Worm (Caenorhabditis elegans) whole organism, early embryonic: ENCODE results near the gene zip-7.

Experiments used
- B0310.2 ChIP-seq: sonication (generic microtip); optimal IDR thresholded peaks from 2 replicates; lab custom pipeline; 2016; ENCODE audit warnings: mild to moderate bottlenecking, missing genetic modification characterization, missing compliant biosample characterization
- F13C5.2 ChIP-seq: sonication (generic microtip); optimal IDR thresholded peaks from 2 replicates; lab custom pipeline; 2017; ENCODE audit warnings: mild to moderate bottlenecking, missing genetic modification characterization, inconsistent platforms, missing compliant biosample characterization
- aly-1 ChIP-seq: sonication (generic microtip); optimal IDR thresholded peaks from 2 replicates; lab custom pipeline; 2016; ENCODE audit warnings: missing genetic modification characterization, missing compliant biosample characterization
- ama-1 ChIP-seq: fragments of 150-350 bp; optimal IDR thresholded peaks from 2 replicates; lab custom pipeline; 2014
- ceh-13 ChIP-seq: fragments of 200-800 bp; sonication (Bioruptor generic); optimal IDR thresholded peaks from 2 replicates; lab custom pipeline; 2018; ENCODE audit warnings: mild to moderate bottlenecking, missing genetic modification characterization, missing compliant biosample characterization
- ceh-36 ChIP-seq: sonication (generic microtip); optimal IDR thresholded peaks from 2 replicates; lab custom pipeline; 2016; ENCODE audit warnings: missing genetic modification characterization, inconsistent platforms, missing compliant biosample characterization
- ets-7 ChIP-seq: sonication (generic microtip); optimal IDR thresholded peaks from 2 replicates; lab custom pipeline; 2016; ENCODE audit warnings: missing genotype, missing genetic modification characterization, missing compliant biosample characterization
- flt-1 ChIP-seq: fragments of 200-800 bp; sonication (Bioruptor generic); IDR thresholded peaks from 2 replicates; pipeline ENCODE4 v1.3.6; 2022; ENCODE audit warnings: missing genetic modification characterization, missing compliant biosample characterization
- hmbx-1 ChIP-seq: sonication (generic microtip); optimal IDR thresholded peaks from 2 replicates; lab custom pipeline; 2016; ENCODE audit warnings: mild to moderate bottlenecking, missing genetic modification characterization, missing compliant biosample characterization
- hmg-4 ChIP-seq: fragments of 200-800 bp; sonication (Bioruptor generic); optimal IDR thresholded peaks from 2 replicates; lab custom pipeline; 2018; ENCODE audit warnings: mild to moderate bottlenecking, missing genetic modification characterization, missing compliant biosample characterization
- hnd-1 ChIP-seq: sonication (generic microtip); optimal IDR thresholded peaks from 2 replicates; lab custom pipeline; 2016; ENCODE audit warnings: missing genetic modification characterization, missing compliant biosample characterization
- pes-1 ChIP-seq: fragments of 200-800 bp; sonication (Bioruptor generic); IDR thresholded peaks from 2 replicates; pipeline ENCODE4 v1.3.6; 2022; ENCODE audit warnings: missing genetic modification reagents, missing genetic modification characterization, missing compliant biosample characterization
- scrt-1 ChIP-seq: fragments of 200-800 bp; sonication (Bioruptor generic); IDR thresholded peaks from 2 replicates; pipeline ENCODE4 v1.3.6; 2022; ENCODE audit warnings: missing genetic modification characterization, missing compliant biosample characterization
- sea-1 ChIP-seq: fragments of 200-800 bp; sonication (Bioruptor generic); conservative IDR thresholded peaks from 2 replicates; pipeline ENCODE4 v1.3.6; 2022; ENCODE audit warnings: missing genetic modification characterization, missing compliant biosample characterization
- tbx-11 ChIP-seq: fragments of 200-800 bp; sonication (Bioruptor generic); IDR thresholded peaks from 2 replicates; pipeline ENCODE4 v1.3.6; 2022; ENCODE audit warnings: missing genetic modification characterization, missing compliant biosample characterization
- tbx-37 ChIP-seq: fragments of 200-800 bp; sonication (Bioruptor generic); conservative IDR thresholded peaks from 2 replicates; pipeline ENCODE4 v1.3.6; 2022; ENCODE audit warnings: missing genetic modification reagents, missing genetic modification characterization, missing compliant biosample characterization
- tra-4 ChIP-seq: sonication (generic microtip); optimal IDR thresholded peaks from 2 replicates; lab custom pipeline; 2017; ENCODE audit warnings: missing genetic modification characterization, missing compliant biosample characterization

Gene zip-7

DNA sequence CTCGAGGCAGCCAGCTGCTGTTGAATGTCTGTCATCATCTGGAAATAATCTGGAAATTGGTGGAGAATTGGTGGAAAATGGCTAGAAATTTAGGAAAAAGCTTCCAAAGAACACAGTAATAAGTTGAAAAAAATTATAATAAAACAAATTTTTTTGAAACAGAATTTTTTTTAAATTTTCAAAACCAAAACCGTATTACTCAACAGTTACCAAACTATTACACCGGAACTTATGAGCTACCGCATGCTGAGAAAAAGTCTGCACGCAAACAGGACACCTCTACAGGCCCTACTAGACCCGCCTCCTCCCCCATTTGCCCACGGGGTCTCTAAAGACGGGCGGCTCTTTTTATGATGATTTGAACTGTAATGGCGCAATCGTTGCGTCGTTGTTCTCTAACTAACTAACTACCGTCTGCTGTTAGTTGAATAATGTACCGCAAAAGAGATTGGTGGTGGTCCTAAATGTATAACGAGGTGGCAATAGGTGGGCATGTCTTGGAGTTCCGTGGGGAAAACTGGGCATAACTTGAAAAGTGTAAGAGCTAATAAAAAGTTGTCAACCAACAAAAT lies at the start of gene zip-7:
Gene zip-7, minus strand, starts transcription at position 51 of the 572 bp plus-strand sequence.
- TF ChIP-seq tbx-37 (GFP tag; lab: Robert Waterston, UW) (no peak), tra-4 (tag; lab: Kevin White, UChicago) (no peak), tbx-11 (GFP tag; lab: Robert Waterston, UW) (no peak), aly-1 (tag; lab: Kevin White, UChicago) (no peak), hmg-4 (GFP tag; lab: Kevin White, UChicago) (no peak), F13C5.2 (tag; lab: Kevin White, UChicago) (no peak), hnd-1 (no peak), B0310.2 (tag; lab: Kevin White, UChicago) (no peak), ceh-13 (GFP tag; lab: Kevin White, UChicago) (no peak)

DNA sequence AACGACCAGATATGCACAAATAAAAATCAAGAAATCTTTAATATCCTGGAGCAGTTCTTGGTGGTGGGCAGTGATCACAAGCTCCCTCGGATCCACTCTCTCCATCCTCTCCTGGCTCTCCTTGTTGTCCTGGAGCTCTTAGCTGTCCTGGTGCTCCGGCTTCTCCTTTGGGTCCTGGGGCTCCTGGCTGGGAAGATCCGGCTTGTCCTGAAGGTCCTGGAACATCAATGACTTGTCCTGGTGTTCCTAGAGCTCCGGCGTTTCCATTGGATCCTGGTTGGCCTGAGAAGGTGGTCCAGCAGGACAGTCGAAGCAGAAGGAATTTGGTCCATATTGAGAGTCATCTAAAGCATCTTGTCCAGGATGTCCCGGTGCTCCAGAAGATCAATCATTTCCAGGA lies 46.0 kb upstream of the zip-7 start:
- TF ChIP-seq tbx-37 (GFP tag; lab: Robert Waterston, UW) (no peak), tbx-11 (GFP tag; lab: Robert Waterston, UW) (no peak), B0310.2 (tag; lab: Kevin White, UChicago) (no peak), F13C5.2 (tag; lab: Kevin White, UChicago) (no peak), flt-1 (GFP tag; lab: Robert Waterston, UW) (no peak), ama-1 (lab: Kevin White, UChicago) (no peak), pes-1 (GFP tag; lab: Robert Waterston, UW) (no peak), aly-1 (tag; lab: Kevin White, UChicago) (no peak), ceh-13 (GFP tag; lab: Kevin White, UChicago) (no peak), ets-7 (tag; lab: Kevin White, UChicago) (no peak), hmg-4 (GFP tag; lab: Kevin White, UChicago) (no peak), sea-1 (no peak), scrt-1 (GFP tag; lab: Robert Waterston, UW) (no peak), ceh-36 (tag; lab: Kevin White, UChicago) (no peak), tra-4 (tag; lab: Kevin White, UChicago) (no peak)

DNA sequence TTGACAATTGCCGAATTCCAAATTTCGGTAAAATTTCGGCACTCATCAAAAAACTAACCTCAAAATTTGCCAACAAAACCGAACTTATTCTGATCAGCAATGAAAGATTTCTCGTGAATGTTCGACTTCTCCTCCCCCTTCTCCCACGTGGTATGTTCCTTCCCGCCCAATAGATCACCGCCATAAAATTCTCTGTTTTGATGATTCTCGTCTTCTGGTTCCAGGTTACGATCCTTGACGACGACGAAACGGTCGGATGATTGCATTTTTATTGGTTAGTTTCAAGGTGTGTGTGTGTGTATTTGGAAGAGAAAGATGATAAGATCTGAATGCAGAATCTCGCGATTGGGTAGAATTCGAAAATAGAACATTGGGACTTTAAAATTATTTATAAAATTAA lies 37.2 kb upstream of the zip-7 start, which contains the start of gene uroc-1:
Gene uroc-1, minus strand, starts transcription at position 101 of the 400 bp plus-strand sequence.
- no peak for TF ChIP-seq pes-1 (GFP tag; lab: Robert Waterston, UW)
- no peak for TF ChIP-seq ceh-13 (GFP tag; lab: Kevin White, UChicago)
- no peak for TF ChIP-seq aly-1 (tag; lab: Kevin White, UChicago)
- no peak for TF ChIP-seq F13C5.2 (tag; lab: Kevin White, UChicago)
- TF ChIP-seq hmg-4 (GFP tag; lab: Kevin White, UChicago): no peak
- TF ChIP-seq hmbx-1 (tag; lab: Kevin White, UChicago): no peak
- TF ChIP-seq ets-7 (tag; lab: Kevin White, UChicago): no peak
- no peak for TF ChIP-seq ama-1 (lab: Kevin White, UChicago)
- TF ChIP-seq sea-1: no peak
- no peak for TF ChIP-seq tra-4 (tag; lab: Kevin White, UChicago)

DNA sequence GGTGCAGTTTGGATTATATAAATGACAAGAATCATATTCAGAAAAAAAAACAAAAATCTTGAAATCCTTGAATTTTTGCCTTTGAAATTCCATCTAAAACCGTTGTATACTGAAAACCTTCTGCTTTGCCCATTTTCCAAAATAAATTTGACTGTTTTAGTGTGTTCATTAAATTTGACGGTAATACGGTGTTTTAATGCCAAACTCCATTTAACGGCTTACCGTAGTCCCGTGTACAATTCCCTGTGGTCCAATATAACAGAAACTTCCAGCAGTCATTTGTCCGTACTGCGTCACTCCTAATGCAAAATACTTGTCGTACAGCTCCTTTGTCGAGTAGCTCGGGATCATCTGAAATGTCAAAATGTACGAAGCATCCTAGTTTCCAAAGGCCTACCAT lies 35.1 kb upstream of the zip-7 start:
- TF ChIP-seq hmbx-1 (tag; lab: Kevin White, UChicago) (no peak), F13C5.2 (tag; lab: Kevin White, UChicago) (no peak)

DNA sequence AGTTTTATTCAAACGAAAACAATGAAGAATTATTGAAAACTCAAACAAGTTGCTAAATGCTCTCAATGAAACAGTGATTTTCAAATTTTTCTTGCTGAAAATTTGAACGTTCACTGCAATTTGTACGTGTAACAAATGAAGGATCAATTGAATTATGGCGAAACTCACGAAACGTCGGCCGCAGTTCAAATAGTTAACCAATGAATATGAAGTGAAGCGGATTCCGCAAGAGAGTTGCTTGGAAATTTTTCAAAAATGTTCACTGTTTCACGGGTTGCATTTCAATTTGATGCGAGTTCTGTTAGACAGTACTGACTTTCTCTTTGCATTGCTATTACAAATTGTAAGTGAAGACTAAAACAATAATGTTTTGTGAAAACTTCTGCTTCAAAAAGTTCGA lies 29.4 kb upstream of the zip-7 start:
- TF ChIP-seq hmbx-1 (tag; lab: Kevin White, UChicago) (no peak), F13C5.2 (tag; lab: Kevin White, UChicago) (no peak), hmg-4 (GFP tag; lab: Kevin White, UChicago) (no peak), tbx-11 (GFP tag; lab: Robert Waterston, UW) (no peak), aly-1 (tag; lab: Kevin White, UChicago) (no peak), tra-4 (tag; lab: Kevin White, UChicago) (no peak), ama-1 (lab: Kevin White, UChicago) (no peak), ets-7 (tag; lab: Kevin White, UChicago) (no peak), hnd-1 (no peak), tbx-37 (GFP tag; lab: Robert Waterston, UW) (no peak), ceh-13 (GFP tag; lab: Kevin White, UChicago) (no peak), flt-1 (GFP tag; lab: Robert Waterston, UW) (no peak)

DNA sequence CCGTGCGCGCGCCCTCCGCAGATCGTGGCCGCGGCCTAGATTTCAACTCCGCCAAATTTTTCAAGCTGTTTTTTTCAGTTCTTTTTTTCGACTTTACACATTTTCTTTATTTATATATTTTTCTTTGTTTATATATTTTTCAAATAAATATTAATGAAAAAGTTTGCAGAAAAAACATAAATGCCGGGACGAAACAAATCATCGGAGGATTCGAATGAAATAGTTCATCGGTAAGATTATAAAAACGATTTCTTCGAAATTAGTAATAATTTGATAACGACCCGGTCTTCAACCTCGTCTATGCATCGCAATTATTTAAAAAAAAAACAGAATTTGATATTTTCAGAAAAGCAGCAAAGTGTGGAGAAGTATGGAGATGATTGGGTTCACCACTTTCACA lies 27.9 kb upstream of the zip-7 start, which contains the start of gene Y51H4A.6:
Gene Y51H4A.6, plus strand, starts transcription at position 301 of the 400 bp plus-strand sequence.
- TF ChIP-seq F13C5.2 (tag; lab: Kevin White, UChicago) (no peak), scrt-1 (GFP tag; lab: Robert Waterston, UW) (no peak), B0310.2 (tag; lab: Kevin White, UChicago) (no peak), hnd-1 (no peak), sea-1 (no peak), aly-1 (tag; lab: Kevin White, UChicago) (no peak), ama-1 (lab: Kevin White, UChicago) (no peak), ets-7 (tag; lab: Kevin White, UChicago) (no peak), pes-1 (GFP tag; lab: Robert Waterston, UW) (no peak)

DNA sequence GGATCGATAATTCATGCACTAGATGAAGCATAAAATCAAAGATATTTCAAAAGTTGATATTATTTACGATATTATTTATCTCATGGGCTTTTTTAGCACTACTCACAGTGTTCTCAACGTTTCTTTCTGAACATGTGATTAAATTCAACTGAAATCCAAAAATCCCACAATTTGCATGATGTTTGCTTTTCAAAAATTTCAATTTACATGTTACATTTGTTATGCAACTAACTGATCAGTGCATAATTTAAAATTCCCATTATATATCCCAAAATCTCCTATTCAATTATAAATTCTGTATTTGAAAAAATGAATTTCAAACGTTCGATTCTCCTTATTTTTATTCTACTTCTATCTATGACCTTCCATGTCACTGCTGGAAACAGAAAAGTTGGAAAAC lies 22.9 kb upstream of the zip-7 start, which contains the start of gene Y51H4A.937:
Gene Y51H4A.937, plus strand, starts transcription at position 301 of the 400 bp plus-strand sequence.
- TF ChIP-seq hmbx-1 (tag; lab: Kevin White, UChicago) (no peak), aly-1 (tag; lab: Kevin White, UChicago) (no peak), flt-1 (GFP tag; lab: Robert Waterston, UW) (no peak), ets-7 (tag; lab: Kevin White, UChicago) (no peak), sea-1 (no peak)
